Fruit fly (Drosophila melanogaster) ovary, adult (tissue): ENCODE measurements around the gene bam.

ENCODE experiments used
- CG17801 ChIP-seq: fragments of 200-800 bp; optimal IDR thresholded peaks from 2 replicates; lab custom pipeline; 2019; ENCODE audit warnings: missing biosample characterization, mild to moderate bottlenecking, missing genetic modification characterization, moderate library complexity; ENCODE audit not compliant: partially characterized antibody

The bam gene

dm6 chr3R:25262322-25262761 is 17.4 kb upstream of the bam start, which contains the start of the genes Kdsr and CG11858:
Gene Kdsr, minus strand, starts transcription at chr3R:25262498.
Gene CG11858, plus strand, starts transcription at chr3R:25262741.
- TF ChIP-seq CG17801 (GFP tag; lab: Kevin White, UChicago), result peak; percentile 83

- TF ChIP-seq CG17801 (GFP tag; lab: Kevin White, UChicago), result no peak
Observed at dm6 chr3R:25260670-25261069, 15.8 kb upstream of the bam start.

- peak; percentile 97 for TF ChIP-seq CG17801 (GFP tag; lab: Kevin White, UChicago)
Observed at dm6 chr3R:25258628-25259240, 13.8 kb upstream of the bam start, which contains the start of gene CG11857. Gene CG11857, plus strand, starts transcription at chr3R:25258898.

dm6 chr3R:25249145-25250141 is 4.5 kb upstream of the bam start, which contains the start of gene Nup358:
Gene Nup358, plus strand, starts transcription at chr3R:25249348.
- peak; percentile 66 for TF ChIP-seq CG17801 (GFP tag; lab: Kevin White, UChicago)

dm6 chr3R:25247379-25247869 is 2.5 kb upstream of the bam start, which contains the start of the genes RpS27 and Nup37:
Gene RpS27, minus strand, starts transcription at chr3R:25247514.
Gene Nup37, plus strand, starts transcription at chr3R:25247658.
- TF ChIP-seq CG17801 (GFP tag; lab: Kevin White, UChicago), result peak; percentile 89

dm6 chr3R:25241507-25242070 is 3.3 kb downstream of the bam start, which contains the start of gene CG11854:
Gene CG11854, plus strand, starts transcription at chr3R:25242020.
- no peak for TF ChIP-seq CG17801 (GFP tag; lab: Kevin White, UChicago)

- no peak for TF ChIP-seq CG17801 (GFP tag; lab: Kevin White, UChicago)
Observed at dm6 chr3R:25239880-25240279, 5.0 kb downstream of the bam start, which contains the start of gene to. Gene to, plus strand, starts transcription at chr3R:25240180.

- no peak for TF ChIP-seq CG17801 (GFP tag; lab: Kevin White, UChicago)
Observed at dm6 chr3R:25238771-25239700, 5.9 kb downstream of the bam start.

- TF ChIP-seq CG17801 (GFP tag; lab: Kevin White, UChicago), result no peak
Observed at dm6 chr3R:25237314-25237713, 7.6 kb downstream of the bam start, which contains the start of gene Jhbp7. Gene Jhbp7, plus strand, starts transcription at chr3R:25237614.

- no peak for TF ChIP-seq CG17801 (GFP tag; lab: Kevin White, UChicago)
Observed at dm6 chr3R:25236121-25236520, 8.8 kb downstream of the bam start.

dm6 chr3R:25235362-25235761 is 9.5 kb downstream of the bam start, which contains the start of gene Sil1:
Gene Sil1, minus strand, starts transcription at chr3R:25235529.
- peak; percentile 29 for TF ChIP-seq CG17801 (GFP tag; lab: Kevin White, UChicago)

dm6 chr3R:25232271-25232989 is 12.5 kb downstream of the bam start, which contains the start of gene Cad96Cb:
Gene Cad96Cb, minus strand, starts transcription at chr3R:25232321.
- TF ChIP-seq CG17801 (GFP tag; lab: Kevin White, UChicago), result peak; percentile 6

- no peak for TF ChIP-seq CG17801 (GFP tag; lab: Kevin White, UChicago)
Observed at dm6 chr3R:25225483-25225882, 19.4 kb downstream of the bam start.
